Worm (Caenorhabditis elegans) whole organism, L2 larva: ENCODE results near the gene slc-25A29.

Source experiments
- C34F6.9 ChIP-seq: fragments of 150-350 bp; optimal IDR thresholded peaks from 2 replicates; lab custom pipeline; 2014; ENCODE audit warnings: missing biosample characterization, missing genetic modification characterization
- F13H6.1 ChIP-seq: sonication (generic microtip); optimal IDR thresholded peaks from 2 replicates; lab custom pipeline; 2016; ENCODE audit warnings: missing genetic modification characterization, missing compliant biosample characterization
- R02D3.7 ChIP-seq: fragments of 150-350 bp; optimal IDR thresholded peaks from 2 replicates; lab custom pipeline; 2014; ENCODE audit warnings: missing biosample characterization, missing genetic modification characterization
- Y55F3AM.14 ChIP-seq: fragments of 200-800 bp; sonication (Bioruptor generic); optimal IDR thresholded peaks from 2 replicates; lab custom pipeline; 2018; ENCODE audit warnings: mild to moderate bottlenecking, missing genetic modification characterization, missing compliant biosample characterization
- ZK546.5 ChIP-seq: sonication (generic microtip); optimal IDR thresholded peaks from 2 replicates; lab custom pipeline; 2017; ENCODE audit warnings: missing biosample characterization, missing genetic modification characterization
- alr-1 ChIP-seq: fragments of 150-350 bp; optimal IDR thresholded peaks from 2 replicates; lab custom pipeline; 2014; ENCODE audit warnings: missing biosample characterization, missing genetic modification characterization
- aly-2 ChIP-seq: fragments of 150-350 bp; optimal IDR thresholded peaks from 2 replicates; lab custom pipeline; 2014; ENCODE audit warnings: missing biosample characterization, missing genetic modification characterization
- ama-1 ChIP-seq: fragments of 150-350 bp; optimal IDR thresholded peaks from 2 replicates; lab custom pipeline; 2018; ENCODE audit warnings: inconsistent platforms
- blmp-1 ChIP-seq: sonication (generic microtip); optimal IDR thresholded peaks from 2 replicates; lab custom pipeline; 2017; ENCODE audit warnings: missing genetic modification characterization, mild to moderate bottlenecking, missing compliant biosample characterization, antibody characterized with exemption, moderate library complexity; ENCODE audit not compliant: insufficient read depth
- ceh-16 ChIP-seq: fragments of 150-350 bp; optimal IDR thresholded peaks from 2 replicates; lab custom pipeline; 2014; ENCODE audit warnings: missing biosample characterization, missing genetic modification characterization
- ceh-82 ChIP-seq: fragments of 150-350 bp; optimal IDR thresholded peaks from 2 replicates; lab custom pipeline; 2014; ENCODE audit warnings: missing biosample characterization, missing genetic modification characterization
- crh-2 ChIP-seq: sonication (generic microtip); optimal IDR thresholded peaks from 2 replicates; lab custom pipeline; 2017; ENCODE audit warnings: missing biosample characterization, missing genetic modification characterization
- dmd-4 ChIP-seq: sonication (generic microtip); optimal IDR thresholded peaks from 2 replicates; lab custom pipeline; 2017; ENCODE audit warnings: missing biosample characterization, missing genetic modification characterization
- egl-27 ChIP-seq: sonication (generic microtip); optimal IDR thresholded peaks from 3 replicates; lab custom pipeline; 2017; ENCODE audit warnings: missing biosample characterization, missing genetic modification reagents, missing genetic modification characterization
- elt-3 ChIP-seq: sonication (generic microtip); optimal IDR thresholded peaks from 2 replicates; lab custom pipeline; 2017; ENCODE audit warnings: missing biosample characterization, missing genetic modification characterization
- fos-1 ChIP-seq: fragments of 150-350 bp; optimal IDR thresholded peaks from 2 replicates; lab custom pipeline; 2014; ENCODE audit warnings: missing biosample characterization, missing genetic modification characterization
- gmeb-1 ChIP-seq: fragments of 150-350 bp; optimal IDR thresholded peaks from 2 replicates; lab custom pipeline; 2014; ENCODE audit warnings: missing biosample characterization, missing genetic modification characterization
- lin-11 ChIP-seq: fragments of 150-350 bp; sonication (generic microtip); optimal IDR thresholded peaks from 2 replicates; lab custom pipeline; 2014; ENCODE audit warnings: missing biosample characterization, missing genetic modification characterization, inconsistent platforms, mixed read lengths
- lin-13 ChIP-seq: fragments of 150-350 bp; optimal IDR thresholded peaks from 2 replicates; lab custom pipeline; 2014; ENCODE audit warnings: missing biosample characterization, missing genetic modification reagents, missing genetic modification characterization
- lin-39 ChIP-seq: fragments of 150-350 bp; optimal IDR thresholded peaks from 2 replicates; lab custom pipeline; 2014; ENCODE audit warnings: missing biosample characterization, missing genetic modification reagents, missing genetic modification characterization
- lsy-2 ChIP-seq, 2 experiments: fragments of 150-350 bp in 1 of 2; sonication (generic microtip) in 1 of 2; optimal IDR thresholded peaks; 2 replicates each; lab custom pipeline; 2014 to 2017; ENCODE audit warnings: missing biosample characterization in 2 of 2, missing genetic modification characterization in 2 of 2
- mab-5 ChIP-seq: fragments of 150-350 bp; optimal IDR thresholded peaks from 2 replicates; lab custom pipeline; 2014; ENCODE audit warnings: missing biosample characterization, missing genetic modification characterization
- mbf-1 ChIP-seq: sonication (generic microtip); optimal IDR thresholded peaks from 2 replicates; lab custom pipeline; 2017; ENCODE audit warnings: missing biosample characterization, missing genetic modification characterization
- mdl-1 ChIP-seq, 2 experiments: fragments of 150-350 bp in 1 of 2; sonication (generic microtip) in 1 of 2; optimal IDR thresholded peaks; 2 replicates each; lab custom pipeline; 2017; ENCODE audit warnings: missing biosample characterization in 2 of 2, missing genetic modification characterization in 2 of 2
- nhr-10 ChIP-seq: sonication (generic microtip); optimal IDR thresholded peaks from 2 replicates; lab custom pipeline; 2017; ENCODE audit warnings: missing biosample characterization, missing genetic modification characterization
- nhr-11 ChIP-seq: fragments of 150-350 bp; optimal IDR thresholded peaks from 2 replicates; lab custom pipeline; 2014; ENCODE audit warnings: missing biosample characterization, missing genetic modification characterization
- nhr-12 ChIP-seq: fragments of 150-350 bp; optimal IDR thresholded peaks from 2 replicates; lab custom pipeline; 2014; ENCODE audit warnings: missing biosample characterization, missing genetic modification characterization
- nhr-129 ChIP-seq: fragments of 150-350 bp; optimal IDR thresholded peaks from 2 replicates; lab custom pipeline; 2014; ENCODE audit warnings: missing biosample characterization, missing genetic modification characterization
- nhr-21 ChIP-seq: fragments of 150-350 bp; optimal IDR thresholded peaks from 2 replicates; lab custom pipeline; 2014; ENCODE audit warnings: missing biosample characterization, missing genetic modification characterization
- nhr-23 ChIP-seq: fragments of 150-350 bp; optimal IDR thresholded peaks from 2 replicates; lab custom pipeline; 2014; ENCODE audit warnings: missing biosample characterization, missing genetic modification reagents, missing genetic modification characterization
- nhr-237 ChIP-seq: fragments of 150-350 bp; optimal IDR thresholded peaks from 2 replicates; lab custom pipeline; 2014; ENCODE audit warnings: missing biosample characterization, missing genetic modification characterization
- nhr-77 ChIP-seq: fragments of 150-350 bp; optimal IDR thresholded peaks from 2 replicates; lab custom pipeline; 2014; ENCODE audit warnings: missing biosample characterization, missing genetic modification characterization
- sem-4 ChIP-seq: fragments of 150-350 bp; optimal IDR thresholded peaks from 2 replicates; lab custom pipeline; 2014; ENCODE audit warnings: missing biosample characterization, missing genetic modification reagents, missing genetic modification characterization
- skn-1 ChIP-seq: sonication (generic microtip); optimal IDR thresholded peaks from 2 replicates; lab custom pipeline; 2017; ENCODE audit warnings: missing biosample characterization, missing genetic modification characterization
- sma-3 ChIP-seq: sonication (generic microtip); optimal IDR thresholded peaks from 2 replicates; lab custom pipeline; 2016; ENCODE audit warnings: missing genetic modification reagents, missing genetic modification characterization, missing compliant biosample characterization
- sma-9 ChIP-seq, 2 experiments: fragments of 150-350 bp in 1 of 2; sonication (generic microtip) in 1 of 2; optimal IDR thresholded peaks; 2 replicates each; lab custom pipeline; 2014 to 2016; ENCODE audit warnings: missing genetic modification characterization in 2 of 2, mild to moderate bottlenecking in 1 of 2, missing biosample characterization in 1 of 2, missing compliant biosample characterization in 1 of 2, missing genetic modification reagents in 1 of 2, moderate library complexity in 1 of 2
- snpc-4 ChIP-seq: fragments of 150-350 bp; optimal IDR thresholded peaks from 2 replicates; lab custom pipeline; 2014; ENCODE audit warnings: missing biosample characterization, missing genetic modification characterization
- unc-39 ChIP-seq: fragments of 150-350 bp; optimal IDR thresholded peaks from 2 replicates; lab custom pipeline; 2014; ENCODE audit warnings: missing biosample characterization, missing genetic modification characterization
- unc-55 ChIP-seq: fragments of 150-350 bp; sonication (generic microtip); optimal IDR thresholded peaks from 3 replicates; lab custom pipeline; 2014; ENCODE audit warnings: missing biosample characterization, missing genetic modification reagents, missing genetic modification characterization
- zag-1 ChIP-seq: fragments of 150-350 bp; optimal IDR thresholded peaks from 2 replicates; lab custom pipeline; 2014; ENCODE audit warnings: missing biosample characterization, missing genetic modification characterization
- ztf-1 ChIP-seq: fragments of 200-800 bp; sonication (Bioruptor generic); conservative IDR thresholded peaks from 2 replicates; pipeline ENCODE4 v1.3.6; 2022; ENCODE audit warnings: missing genetic modification characterization, missing compliant biosample characterization
- ztf-11 ChIP-seq: sonication (generic microtip); optimal IDR thresholded peaks from 2 replicates; lab custom pipeline; 2017; ENCODE audit warnings: missing biosample characterization, missing genetic modification characterization
- ztf-4 ChIP-seq: fragments of 150-350 bp; optimal IDR thresholded peaks from 2 replicates; lab custom pipeline; 2014; ENCODE audit warnings: missing biosample characterization, missing genetic modification characterization

slc-25A29 gene

DNA sequence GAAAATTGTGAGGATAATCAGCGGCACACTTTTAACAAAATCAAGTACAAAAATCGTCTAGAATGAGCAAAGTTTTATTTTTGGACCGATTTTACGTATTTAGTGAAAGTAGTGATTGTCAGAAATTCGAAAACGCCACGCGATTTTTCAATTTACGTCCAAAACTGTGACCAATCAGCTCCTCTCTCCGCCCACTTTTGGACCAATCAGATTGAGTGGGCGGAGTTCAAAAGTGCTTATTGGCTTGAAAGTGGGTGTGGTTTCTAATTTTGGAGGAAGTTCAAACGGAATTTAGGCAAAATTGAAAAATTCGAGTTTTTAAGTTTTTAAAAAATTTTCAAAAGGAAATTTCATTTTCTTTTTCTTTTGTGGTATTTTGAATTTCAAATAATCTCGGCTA lies 43.5 kb downstream of the slc-25A29 start:
- TF ChIP-seq nhr-129 (tag; lab: Kevin White, UChicago) (no peak), sem-4 (no peak), ztf-11 (tag; lab: Kevin White, UChicago) (no peak), snpc-4 (no peak), fos-1 (no peak), lin-11 (no peak), nhr-11 (tag; lab: Kevin White, UChicago) (no peak), mdl-1 (tag; optimal IDR thresholded peaks at IDR 0.05; lab: Kevin White, UChicago) (no peak)

DNA sequence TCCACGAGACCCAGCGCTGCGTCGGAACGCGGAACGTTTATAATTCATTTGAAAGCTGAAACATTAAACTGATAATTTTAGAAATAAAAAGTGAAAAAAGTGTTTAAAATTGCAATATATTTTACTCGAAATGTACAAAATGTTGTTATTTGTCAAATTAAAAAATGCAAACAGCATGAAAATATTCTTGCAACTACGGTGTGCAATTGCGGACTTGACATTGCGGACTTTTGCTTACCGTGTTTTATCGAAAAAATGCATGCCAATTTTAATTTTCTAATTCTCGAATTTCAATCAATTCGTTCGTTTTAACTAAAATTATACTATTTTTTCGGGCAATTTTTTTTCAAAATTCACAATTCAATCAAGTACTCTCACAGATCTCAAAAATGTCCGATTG lies 45.8 kb downstream of the slc-25A29 start, which contains the start of the genes R11H6.5 and ccnk-1:
Gene R11H6.5 (minus strand): TSS at position 55 of the 400 bp plus-strand sequence.
Gene ccnk-1 (plus strand): TSS at position 381 of the 400 bp plus-strand sequence.
- peak; percentile 84 for TF ChIP-seq unc-55
- peak; percentile 32 for TF ChIP-seq lin-13 (GFP tag; lab: Kevin White, UChicago)
- TF ChIP-seq ama-1 (lab: Kevin White, UChicago), result no peak
- no peak for TF ChIP-seq aly-2 (tag; lab: Kevin White, UChicago)
- TF ChIP-seq crh-2 (tag; lab: Kevin White, UChicago), result peak; percentile 19
- TF ChIP-seq F13H6.1 (tag; lab: Kevin White, UChicago), result no peak
- TF ChIP-seq sma-9 (GFP tag; optimal IDR thresholded peaks at IDR 0.05; lab: Kevin White, UChicago), result no peak
- TF ChIP-seq sma-9 (tag; optimal IDR thresholded peaks at IDR 0.05; lab: Kevin White, UChicago), result no peak
- no peak for TF ChIP-seq alr-1
- TF ChIP-seq ztf-11 (tag; lab: Kevin White, UChicago), result no peak
- TF ChIP-seq sem-4, result peak; percentile 5
- peak; percentile 48 for TF ChIP-seq nhr-129 (tag; lab: Kevin White, UChicago)
- TF ChIP-seq skn-1, result no peak
- no peak for TF ChIP-seq egl-27 (tag; lab: Kevin White, UChicago)
- no peak for TF ChIP-seq ztf-4 (tag; lab: Kevin White, UChicago)
- TF ChIP-seq lsy-2 (tag; optimal IDR thresholded peaks at IDR 0.05; lab: Kevin White, UChicago), result peak; percentile 92 to 99
- TF ChIP-seq lin-11, result no peak
- TF ChIP-seq mbf-1 (tag; lab: Kevin White, UChicago), result no peak
- TF ChIP-seq fos-1, result peak; percentile 19
- TF ChIP-seq mab-5 (tag; lab: Kevin White, UChicago), result no peak
- TF ChIP-seq gmeb-1 (tag; lab: Kevin White, UChicago), result no peak
- TF ChIP-seq elt-3 (tag; lab: Kevin White, UChicago), result no peak
- TF ChIP-seq nhr-21 (tag; lab: Kevin White, UChicago), result no peak
- no peak for TF ChIP-seq R02D3.7 (tag; lab: Kevin White, UChicago)
- TF ChIP-seq ZK546.5 (tag; lab: Kevin White, UChicago), result no peak
- TF ChIP-seq lin-39 (tag; lab: Kevin White, UChicago), result no peak
- no peak for TF ChIP-seq zag-1 (tag; lab: Kevin White, UChicago)
- TF ChIP-seq dmd-4, result no peak
- TF ChIP-seq nhr-77 (tag; lab: Kevin White, UChicago), result no peak
- no peak for TF ChIP-seq ceh-16 (tag; lab: Kevin White, UChicago)
- no peak for TF ChIP-seq nhr-23 (tag; lab: Kevin White, UChicago)
- TF ChIP-seq nhr-237 (tag; lab: Kevin White, UChicago), result no peak
- TF ChIP-seq sma-3 (GFP tag; lab: Kevin White, UChicago), result no peak
- no peak for TF ChIP-seq nhr-12 (tag; lab: Kevin White, UChicago)
- TF ChIP-seq unc-39 (tag; lab: Kevin White, UChicago), result no peak
- TF ChIP-seq nhr-10 (tag; lab: Kevin White, UChicago), result no peak
- peak; percentile 65 for TF ChIP-seq C34F6.9 (tag; lab: Kevin White, UChicago)
- no peak for TF ChIP-seq ceh-82 (tag; lab: Kevin White, UChicago)
- TF ChIP-seq ztf-1 (GFP tag; lab: Robert Waterston, UW), result no peak
- no peak for TF ChIP-seq snpc-4
- TF ChIP-seq Y55F3AM.14 (GFP tag; lab: Kevin White, UChicago), result no peak
- TF ChIP-seq blmp-1 (tag; lab: Kevin White, UChicago), result no peak
- TF ChIP-seq, all 48 proteins: peak for 8
